Worm (Caenorhabditis elegans): ENCODE results near the gene aexr-1.

DNA sequence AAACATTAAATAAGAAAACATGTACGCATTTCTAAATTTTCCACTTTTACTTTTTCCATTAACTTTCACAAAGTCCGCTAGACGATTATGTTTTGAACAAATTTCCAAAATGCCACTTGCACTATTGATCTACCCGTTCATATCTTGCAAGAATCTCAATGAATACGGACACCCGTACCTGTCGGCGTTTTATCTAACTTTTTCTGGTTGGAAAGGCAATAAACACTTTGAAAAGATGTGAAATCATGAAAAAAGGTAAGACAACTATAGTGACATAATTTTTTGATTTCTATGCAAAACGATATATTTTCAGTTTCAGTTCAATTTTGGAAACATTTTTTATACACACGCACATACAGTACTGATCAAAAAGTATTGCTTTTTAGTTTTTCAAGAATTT lies 36.6 kb upstream of the aexr-1 start:
- TF ChIP-seq tbx-37 (GFP tag; conservative IDR thresholded peaks at IDR 0.05) (no peak), hnd-1 (tag; optimal IDR thresholded peaks at IDR 0.05) (no peak), sea-1 (GFP tag; conservative IDR thresholded peaks at IDR 0.05) (no peak), scrt-1 (GFP tag; IDR thresholded peaks at IDR 0.05) (no peak), ama-1 (optimal IDR thresholded peaks at IDR 0.05) (no peak), pes-1 (GFP tag; IDR thresholded peaks at IDR 0.05) (no peak), tbx-11 (GFP tag; IDR thresholded peaks at IDR 0.05) (no peak), hmg-4 (GFP tag; optimal IDR thresholded peaks at IDR 0.05) (no peak), ceh-13 (GFP tag; optimal IDR thresholded peaks at IDR 0.05) (no peak)
